Fruit fly (Drosophila melanogaster): ENCODE results near the gene CG5412.
A peak's percentile ranks its signal among the peaks of the same experiment; 100 is the strongest.

CG5412 gene

dm6 chr3R:20552093-20552492, 24.8 kb upstream of the CG5412 start, which contains the start of gene Stat92E (continued):
- no peak for TF ChIP-seq CG18599 (GFP tag; optimal IDR thresholded peaks at IDR 0.05)
- TF ChIP-seq Side (GFP tag; optimal IDR thresholded peaks at IDR 0.05): no peak
- no peak for TF ChIP-seq zf30C (GFP tag; optimal IDR thresholded peaks at IDR 0.05)
- no peak for TF ChIP-seq CoRest (tag; optimal IDR thresholded peaks at IDR 0.05)
- 0 out of 3 replicates have a peak, but pooled peaks have one; percentile 6 for TF ChIP-seq dysf (GFP tag; IDR thresholded peaks at IDR 0.05)
- no peak for TF ChIP-seq CG2202 (tag; optimal IDR thresholded peaks at IDR 0.05)
- no peak for TF ChIP-seq CG11456 (GFP tag; IDR thresholded peaks at IDR 0.05)
- no peak for TF ChIP-seq Nf-YC (tag; optimal IDR thresholded peaks at IDR 0.05)
- TF ChIP-seq CG11247 (GFP tag; IDR thresholded peaks at IDR 0.05): no peak
- TF ChIP-seq ftz-f1 (GFP tag; optimal IDR thresholded peaks at IDR 0.05): no peak
- no peak for TF ChIP-seq CG8388 (GFP tag; optimal IDR thresholded peaks at IDR 0.05)
- TF ChIP-seq CG5953 (GFP tag; IDR thresholded peaks at IDR 0.05): no peak
- TF ChIP-seq CG1529 (GFP tag; optimal IDR thresholded peaks at IDR 0.05): no peak
- TF ChIP-seq kay (GFP tag; optimal IDR thresholded peaks at IDR 0.05): no peak
- TF ChIP-seq CG15073 (GFP tag; optimal IDR thresholded peaks at IDR 0.05): no peak
- peak; percentile 35; the same call in 1 of the 3 replicates for TF ChIP-seq CG16813 (GFP tag; IDR thresholded peaks at IDR 0.05; ENCODE audit: partially characterized antibody)
- no peak for TF ChIP-seq Mes4 (GFP tag; optimal IDR thresholded peaks at IDR 0.05)
- TF ChIP-seq Bteb2 (GFP tag; optimal IDR thresholded peaks at IDR 0.05): no peak
- TF ChIP-seq Dek (tag; optimal IDR thresholded peaks at IDR 0.05): no peak

- TF ChIP-seq ttk (GFP tag; IDR thresholded peaks at IDR 0.05) (no peak), twi (tag; optimal IDR thresholded peaks at IDR 0.05) (no peak), exex (tag; optimal IDR thresholded peaks at IDR 0.05) (no peak), CG10147 (GFP tag; optimal IDR thresholded peaks at IDR 0.05) (no peak), CG2120 (GFP tag; optimal IDR thresholded peaks at IDR 0.05) (no peak), YL-1 (GFP tag; optimal IDR thresholded peaks at IDR 0.05) (no peak), cg (GFP tag; optimal IDR thresholded peaks at IDR 0.05) (no peak), CG32772 (GFP tag; IDR thresholded peaks at IDR 0.05) (no peak)
Observed at dm6 chr3R:20554300-20554699, 22.6 kb upstream of the CG5412 start, which contains the start of gene att-ORFB. att-ORFB (minus strand) TSS chr3R:20554400.

DNA sequence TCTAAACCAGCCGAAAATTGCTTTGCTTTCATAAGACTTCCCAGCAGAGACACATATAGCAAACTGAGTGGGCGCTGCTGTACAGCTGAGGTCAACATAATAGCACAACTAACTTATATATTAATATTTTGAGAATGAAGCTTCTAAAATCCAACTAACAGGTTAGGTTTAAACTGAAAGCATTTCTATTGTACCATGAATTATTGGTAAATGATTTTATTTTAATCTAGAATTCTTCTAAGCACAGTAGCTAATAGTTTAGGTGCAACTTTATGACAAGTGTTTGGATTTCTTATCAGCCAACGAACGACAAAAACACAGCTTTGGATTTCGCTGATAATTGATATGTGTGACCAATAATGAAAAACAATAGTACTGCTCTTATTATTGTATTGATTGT, 21.8 kb upstream of the CG5412 start:
- TF ChIP-seq Gsc (GFP tag; IDR thresholded peaks at IDR 0.05): no peak
- peak; percentile 37; the same call in 1 of the 2 replicates for TF ChIP-seq MBD-R2 (GFP tag; IDR thresholded peaks at IDR 0.05)
- no peak for TF ChIP-seq dati (GFP tag; IDR thresholded peaks at IDR 0.05)
- TF ChIP-seq lbe (GFP tag; optimal IDR thresholded peaks at IDR 0.05): peak; percentile 36
- no peak for TF ChIP-seq CG32767 (GFP tag; IDR thresholded peaks at IDR 0.05)
- peak; percentile 80 for TF ChIP-seq Fer3 (tag; optimal IDR thresholded peaks at IDR 0.05)
- 0 out of 3 replicates have a peak, but pooled peaks have one; percentile 41 for TF ChIP-seq CG3726 (GFP tag; IDR thresholded peaks at IDR 0.05)
- TF ChIP-seq CG33557 (GFP tag; optimal IDR thresholded peaks at IDR 0.05): no peak
- peak; percentile 72 for TF ChIP-seq Ada2b (GFP tag; IDR thresholded peaks at IDR 0.05)
- no peak for TF ChIP-seq gfzf (GFP tag; optimal IDR thresholded peaks at IDR 0.05)
- peak; percentile 2 for TF ChIP-seq CG12391 (tag; optimal IDR thresholded peaks at IDR 0.05)
- peak; percentile 48 for TF ChIP-seq nau (GFP tag; optimal IDR thresholded peaks at IDR 0.05)
- TF ChIP-seq Six4 (GFP tag; optimal IDR thresholded peaks at IDR 0.05): no peak
- TF ChIP-seq cwo (GFP tag; optimal IDR thresholded peaks at IDR 0.05): peak; percentile 79
- TF ChIP-seq CG7372 (GFP tag; IDR thresholded peaks at IDR 0.05): no peak
- no peak for TF ChIP-seq tio (GFP tag; optimal IDR thresholded peaks at IDR 0.05)
- no peak for TF ChIP-seq HmgD (GFP tag; optimal IDR thresholded peaks at IDR 0.05)
- no peak for TF ChIP-seq Oli (tag; optimal IDR thresholded peaks at IDR 0.05)
- TF ChIP-seq ewg (GFP tag; optimal IDR thresholded peaks at IDR 0.05): no peak
- TF ChIP-seq sens (GFP tag): peak; percentile 88
- TF ChIP-seq Nf-YA (GFP tag; IDR thresholded peaks at IDR 0.05): no peak
- no peak for TF ChIP-seq fd3F (GFP tag; optimal IDR thresholded peaks at IDR 0.05)
- no peak for TF ChIP-seq fd64A (GFP tag; optimal IDR thresholded peaks at IDR 0.05)

Data from whole organism, embryonic.